Comparison of ENCODE assay signal across 2 fruit fly cellular contexts in genomic region chr3L:18749807-18750206, dm6.
A peak's percentile ranks its signal among the peaks of the same experiment; 100 is the strongest.
TF ChIP-seq lines count a peak whose summit lies in the region.

No protein-coding gene starts in this region.

- no peak for TF ChIP-seq CTCF in whole organism, embryonic (GFP tag; optimal IDR thresholded peaks at IDR 0.05; lab: Kevin White, UChicago)

TF ChIP-seq in whole organism, embryonic, 481 proteins besides CTCF, POLR2A, EP300 and RAD21:
- TF ChIP-seq Kr (GFP tag; optimal IDR thresholded peaks at IDR 0.05; lab: Kevin White, UChicago): no peak
- TF ChIP-seq CG8478 (optimal IDR thresholded peaks at IDR 0.05; lab: Kevin White, UChicago): peak; percentile 55
- TF ChIP-seq sens (GFP tag; lab: Kevin White, UChicago): peak; percentile 24
- no peak for TF ChIP-seq az2 (GFP tag; optimal IDR thresholded peaks at IDR 0.05; lab: Kevin White, UChicago)
- TF ChIP-seq Med (GFP tag; lab: Kevin White, UChicago): peak; percentile 54
- TF ChIP-seq CG42726 (GFP tag; IDR thresholded peaks at IDR 0.05; lab: Robert Waterston, UW; ENCODE audit: partially characterized antibody): peak; percentile 52; the same call in 1 of the 2 replicates
- TF ChIP-seq vvl (GFP tag; IDR thresholded peaks at IDR 0.05; lab: Robert Waterston, UW): 0 out of 2 replicates have a peak, but pooled peaks have one; percentile 19
- 0 out of 2 replicates have a peak, but pooled peaks have one; percentile 29 for TF ChIP-seq CG3847 (GFP tag; IDR thresholded peaks at IDR 0.05; lab: Robert Waterston, UW)
- 0 out of 2 replicates have a peak, but pooled peaks have one; percentile 46 for TF ChIP-seq sob (GFP tag; IDR thresholded peaks at IDR 0.05; lab: Robert Waterston, UW)

TF ChIP-seq in whole organism, prepupa, 60 proteins besides CTCF, POLR2A, EP300 and RAD21:
- TF ChIP-seq cyc (GFP tag; optimal IDR thresholded peaks at IDR 0.05; lab: Kevin White, UChicago) (no peak), Hr39 (GFP tag; optimal IDR thresholded peaks at IDR 0.05; lab: Kevin White, UChicago) (no peak), fd85E (GFP tag; optimal IDR thresholded peaks at IDR 0.05; lab: Kevin White, UChicago) (no peak), dsx (GFP tag; optimal IDR thresholded peaks at IDR 0.05; lab: Kevin White, UChicago; ENCODE audit: poor library complexity, severe bottlenecking) (no peak), Sox14 (GFP tag; optimal IDR thresholded peaks at IDR 0.05; lab: Kevin White, UChicago) (no peak), svp (GFP tag; lab: Kevin White, UChicago) (peak; percentile 89), Blimp-1 (GFP tag; optimal IDR thresholded peaks at IDR 0.05; lab: Kevin White, UChicago) (no peak)
